Worm (Caenorhabditis elegans) whole organism, early embryonic: ENCODE measurements around the gene F31F7.1.

Experiments
- ama-1 ChIP-seq: fragments of 150-350 bp; optimal IDR thresholded peaks from 2 replicates; lab custom pipeline; 2014
- tbx-37 ChIP-seq: fragments of 200-800 bp; sonication (Bioruptor generic); conservative IDR thresholded peaks from 2 replicates; pipeline ENCODE4 v1.3.6; 2022; ENCODE audit warnings: missing genetic modification reagents, missing genetic modification characterization, missing compliant biosample characterization
- tra-4 ChIP-seq: sonication (generic microtip); optimal IDR thresholded peaks from 2 replicates; lab custom pipeline; 2017; ENCODE audit warnings: missing genetic modification characterization, missing compliant biosample characterization

DNA sequence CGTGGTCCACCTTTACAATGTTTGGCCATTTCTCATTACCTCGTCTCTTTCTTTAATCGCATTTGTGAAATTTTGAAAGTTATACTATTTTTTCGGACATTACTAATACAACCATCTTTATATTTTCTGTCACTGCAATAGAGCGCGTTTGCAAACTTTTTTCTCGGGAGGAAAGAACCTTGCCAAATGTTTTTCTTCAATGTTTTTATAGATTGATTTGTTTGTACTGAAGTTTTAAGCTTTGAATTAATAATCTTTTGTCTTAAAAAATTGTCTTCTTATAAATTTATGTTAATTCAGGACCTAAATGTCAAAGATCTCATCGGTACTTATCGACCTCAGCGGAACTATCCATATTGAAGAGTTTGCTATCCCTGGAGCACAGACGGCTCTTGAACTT is 41.4 kb upstream of the F31F7.1 start, which contains the start of gene K08B12.3:
- TF ChIP-seq ama-1, result no peak
- TF ChIP-seq tra-4 (tag; lab: Kevin White, UChicago), result no peak
- TF ChIP-seq tbx-37 (GFP tag; lab: Robert Waterston, UW), result no peak
